Fruit fly (Drosophila melanogaster): ENCODE results near the gene Ptp61F.

The Ptp61F gene

DNA sequence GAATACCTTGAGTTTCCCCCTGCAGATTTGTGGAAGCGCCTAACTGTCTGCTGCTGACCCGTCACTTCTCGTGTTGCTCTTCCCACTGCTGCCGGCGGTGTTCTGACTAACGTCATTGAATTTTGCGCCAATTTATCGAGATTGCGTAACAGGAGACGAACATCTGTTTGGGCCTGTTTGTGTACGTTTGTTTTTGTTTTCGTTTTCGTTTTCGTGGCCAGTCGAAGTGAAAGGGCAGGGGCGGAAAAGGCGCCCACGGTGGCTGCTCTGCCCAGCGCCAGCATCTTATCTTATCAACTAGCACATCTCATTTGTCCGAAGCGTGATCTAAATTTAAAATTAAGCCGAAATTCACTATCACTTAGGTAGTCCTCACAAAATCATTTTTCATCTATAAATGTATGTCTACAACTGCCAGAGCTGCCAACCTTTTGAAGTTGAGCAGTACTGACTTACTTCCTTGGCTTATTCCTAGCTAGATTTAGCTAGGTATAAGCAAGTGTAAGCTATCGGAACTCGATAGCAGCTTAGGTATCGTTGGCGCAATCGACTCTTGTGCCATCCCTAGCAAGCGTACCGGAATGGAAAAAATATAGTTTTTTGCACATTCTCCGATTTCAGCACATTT lies 167.9 kb downstream of the Ptp61F start, which contains the start of the genes Ctr9 and Nt5a (continued):
- TF ChIP-seq ato (GFP tag; IDR thresholded peaks at IDR 0.05; ENCODE audit: partially characterized antibody) (peak; percentile 66), ERR (GFP tag; optimal IDR thresholded peaks at IDR 0.05) (peak; percentile 68), Trl (optimal IDR thresholded peaks at IDR 0.05) (no peak), Trl (GFP tag; optimal IDR thresholded peaks at IDR 0.05) (peak; percentile 76), CG12942 (GFP tag; optimal IDR thresholded peaks at IDR 0.05) (peak; percentile 14), Stat92E (GFP tag; optimal IDR thresholded peaks at IDR 0.05) (peak in 1 of 3 experiments; percentile 29), odd (GFP tag; optimal IDR thresholded peaks at IDR 0.05) (no peak), MESR4 (GFP tag; optimal IDR thresholded peaks at IDR 0.05) (peak; percentile 84), h (optimal IDR thresholded peaks at IDR 0.05) (no peak), CG8944 (GFP tag; optimal IDR thresholded peaks at IDR 0.05) (peak; percentile 15), Pdp1 (GFP tag; optimal IDR thresholded peaks at IDR 0.05) (peak; percentile 53 to 100), br (optimal IDR thresholded peaks at IDR 0.05) (no peak), bab2 (GFP tag; optimal IDR thresholded peaks at IDR 0.05) (peak; percentile 59), CG3838 (GFP tag; optimal IDR thresholded peaks at IDR 0.05) (no peak), eyg (GFP tag; optimal IDR thresholded peaks at IDR 0.05) (peak; percentile 26), lmd (GFP tag; IDR thresholded peaks at IDR 0.05) (no peak; the same call in 1 of the 2 replicates), CG4282 (GFP tag; optimal IDR thresholded peaks at IDR 0.05) (peak; percentile 27), Spps (tag; optimal IDR thresholded peaks at IDR 0.05) (no peak), CG17612 (GFP tag; IDR thresholded peaks at IDR 0.05) (peak; percentile 47; the same call in 1 of the 2 replicates), CG43689 (GFP tag; IDR thresholded peaks at IDR 0.05) (no peak), CG34376 (GFP tag; optimal IDR thresholded peaks at IDR 0.05) (peak; percentile 70), HLH4C (GFP tag; IDR thresholded peaks at IDR 0.05; ENCODE audit: partially characterized antibody) (peak; percentile 72), knrl (GFP tag; IDR thresholded peaks at IDR 0.05; ENCODE audit: partially characterized antibody) (peak; percentile 75), Oli (tag; optimal IDR thresholded peaks at IDR 0.05) (no peak), ftz-f1 (GFP tag; optimal IDR thresholded peaks at IDR 0.05) (peak; percentile 33), CG7745 (tag; optimal IDR thresholded peaks at IDR 0.05) (no peak), CG8765 (GFP tag; IDR thresholded peaks at IDR 0.05) (no peak), Abd-B (GFP tag; optimal IDR thresholded peaks at IDR 0.05) (peak; percentile 53), H15 (GFP tag; IDR thresholded peaks at IDR 0.05) (no peak), CG16863 (GFP tag; optimal IDR thresholded peaks at IDR 0.05) (peak; percentile 27), sob (GFP tag; IDR thresholded peaks at IDR 0.05) (peak; percentile 72), yki (optimal IDR thresholded peaks at IDR 0.05) (no peak), CoRest (tag; optimal IDR thresholded peaks at IDR 0.05) (peak; percentile 62), CG15601 (tag; optimal IDR thresholded peaks at IDR 0.05) (peak; percentile 62), GATAe (GFP tag; conservative IDR thresholded peaks at IDR 0.05) (no peak), CG5245 (GFP tag; optimal IDR thresholded peaks at IDR 0.05) (no peak), slou (GFP tag; optimal IDR thresholded peaks at IDR 0.05) (no peak), CG31224 (GFP tag; IDR thresholded peaks at IDR 0.05) (peak; percentile 62; the same call in 1 of the 2 replicates), oc (tag; optimal IDR thresholded peaks at IDR 0.05) (no peak), pum (GFP tag; optimal IDR thresholded peaks at IDR 0.05) (no peak), Max (GFP tag; optimal IDR thresholded peaks at IDR 0.05) (no peak), Ssrp (tag; optimal IDR thresholded peaks at IDR 0.05) (no peak), wek (GFP tag; optimal IDR thresholded peaks at IDR 0.05) (no peak), pzg (GFP tag; optimal IDR thresholded peaks at IDR 0.05) (peak; percentile 94), CG11247 (GFP tag; IDR thresholded peaks at IDR 0.05) (peak; percentile 67; the same call in 1 of the 2 replicates), CG16779 (GFP tag; IDR thresholded peaks at IDR 0.05) (no peak), CG10321 (GFP tag; IDR thresholded peaks at IDR 0.05) (no peak), kni (GFP tag; optimal IDR thresholded peaks at IDR 0.05) (peak; percentile 79), CG2875 (GFP tag; optimal IDR thresholded peaks at IDR 0.05) (no peak), CG4328 (GFP tag; optimal IDR thresholded peaks at IDR 0.05) (no peak), Drgx (GFP tag; IDR thresholded peaks at IDR 0.05) (no peak)

All from whole organism, embryonic.